In genomic region chrX:9441512-9441911, ce11 we compare ENCODE assay signal across 8 worm cellular contexts.
A peak's percentile ranks its signal among the peaks of the same experiment; 100 is the strongest.
TF ChIP-seq lines count a peak whose summit lies in the region.

memb-1 (minus strand) TSS chrX:9441571.

TF ChIP-seq in whole organism, L1 larva, 84 proteins besides CTCF, POLR2A, EP300 and RAD21 (continues in another document):
- TF ChIP-seq ceh-90 (tag; optimal IDR thresholded peaks at IDR 0.05; lab: Kevin White, UChicago): no peak
- no peak for TF ChIP-seq nhr-19 (GFP tag; conservative IDR thresholded peaks at IDR 0.05; lab: Robert Waterston, UW)
- TF ChIP-seq pag-3 (tag; optimal IDR thresholded peaks at IDR 0.05; lab: Kevin White, UChicago; ENCODE audit: borderline replicate concordance, insufficient read depth): no peak
- TF ChIP-seq rnt-1 (tag; optimal IDR thresholded peaks at IDR 0.05; lab: Kevin White, UChicago): peak; percentile 70
- TF ChIP-seq blmp-1 (tag; optimal IDR thresholded peaks at IDR 0.05; lab: Kevin White, UChicago): peak; percentile 78
- TF ChIP-seq aha-1 (tag; optimal IDR thresholded peaks at IDR 0.05; lab: Kevin White, UChicago): no peak
- TF ChIP-seq lin-15B (tag; optimal IDR thresholded peaks at IDR 0.05; lab: Kevin White, UChicago): no peak
- no peak for TF ChIP-seq mab-9 (GFP tag; IDR thresholded peaks at IDR 0.05; lab: Robert Waterston, UW)
- peak; percentile 66 for TF ChIP-seq C16A3.4 (tag; optimal IDR thresholded peaks at IDR 0.05; lab: Kevin White, UChicago)
- TF ChIP-seq zip-4 (GFP tag; optimal IDR thresholded peaks at IDR 0.05; lab: Kevin White, UChicago): no peak
- TF ChIP-seq elt-2 (tag; optimal IDR thresholded peaks at IDR 0.05; lab: Kevin White, UChicago): no peak

TF ChIP-seq in whole organism, L2 larva, 48 proteins besides CTCF, POLR2A, EP300 and RAD21 (continues in another document):
- TF ChIP-seq lsy-2 (tag; optimal IDR thresholded peaks at IDR 0.05; lab: Kevin White, UChicago) (peak in 1 of 2 experiments; percentile 72), unc-55 (GFP tag; optimal IDR thresholded peaks at IDR 0.05; lab: Kevin White, UChicago) (peak; percentile 81), ztf-4 (tag; optimal IDR thresholded peaks at IDR 0.05; lab: Kevin White, UChicago) (no peak), fos-1 (tag; optimal IDR thresholded peaks at IDR 0.05; lab: Kevin White, UChicago) (peak; percentile 93), peb-1 (tag; optimal IDR thresholded peaks at IDR 0.05; lab: Kevin White, UChicago) (no peak), ama-1 (optimal IDR thresholded peaks at IDR 0.05; lab: Kevin White, UChicago) (no peak), aly-2 (tag; optimal IDR thresholded peaks at IDR 0.05; lab: Kevin White, UChicago) (no peak), lin-39 (tag; optimal IDR thresholded peaks at IDR 0.05; lab: Kevin White, UChicago) (no peak), crh-2 (tag; optimal IDR thresholded peaks at IDR 0.05; lab: Kevin White, UChicago) (peak; percentile 90), nhr-10 (tag; optimal IDR thresholded peaks at IDR 0.05; lab: Kevin White, UChicago) (no peak), sem-4 (tag; optimal IDR thresholded peaks at IDR 0.05; lab: Kevin White, UChicago) (peak; percentile 54), lin-11 (tag; optimal IDR thresholded peaks at IDR 0.05; lab: Kevin White, UChicago) (peak; percentile 10)

TF ChIP-seq in whole organism, L3 larva, 47 proteins besides CTCF, POLR2A, EP300 and RAD21 (continues in another document):
- TF ChIP-seq egl-27 (tag; optimal IDR thresholded peaks at IDR 0.05; lab: Kevin White, UChicago): peak; percentile 21
- TF ChIP-seq fos-1 (tag; optimal IDR thresholded peaks at IDR 0.05; lab: Kevin White, UChicago): peak; percentile 33
- TF ChIP-seq ztf-4 (tag; optimal IDR thresholded peaks at IDR 0.05; lab: Kevin White, UChicago): no peak
- TF ChIP-seq hmg-11 (tag; optimal IDR thresholded peaks at IDR 0.05; lab: Kevin White, UChicago): peak; percentile 77
- peak; percentile 1 for TF ChIP-seq fkh-2 (tag; optimal IDR thresholded peaks at IDR 0.05; lab: Kevin White, UChicago)
- TF ChIP-seq lin-39 (tag; optimal IDR thresholded peaks at IDR 0.05; lab: Kevin White, UChicago): peak; percentile 73
- no peak for TF ChIP-seq ama-1 (optimal IDR thresholded peaks at IDR 0.05; lab: Kevin White, UChicago)
- peak; percentile 83 for TF ChIP-seq pha-4 (tag; optimal IDR thresholded peaks at IDR 0.05; lab: Kevin White, UChicago)
- TF ChIP-seq egl-5 (tag; optimal IDR thresholded peaks at IDR 0.05; lab: Kevin White, UChicago): peak; percentile 67
- peak; percentile 70 for TF ChIP-seq R02D3.7 (tag; optimal IDR thresholded peaks at IDR 0.05; lab: Kevin White, UChicago)
- no peak for TF ChIP-seq zag-1 (tag; optimal IDR thresholded peaks at IDR 0.05; lab: Kevin White, UChicago)
- TF ChIP-seq nhr-25 (tag; optimal IDR thresholded peaks at IDR 0.05; lab: Kevin White, UChicago): peak; percentile 84

TF ChIP-seq in whole organism, L4 larva, 104 proteins besides CTCF, POLR2A, EP300 and RAD21 (continues in another document):
- TF ChIP-seq lsy-2 (tag; optimal IDR thresholded peaks at IDR 0.05; lab: Kevin White, UChicago): no peak
- no peak for TF ChIP-seq aly-2 (tag; optimal IDR thresholded peaks at IDR 0.05; lab: Kevin White, UChicago)
- peak; percentile 38 for TF ChIP-seq nhr-11 (tag; optimal IDR thresholded peaks at IDR 0.05; lab: Kevin White, UChicago)
- peak; percentile 70 for TF ChIP-seq dve-1 (tag; optimal IDR thresholded peaks at IDR 0.05; lab: Kevin White, UChicago; ENCODE audit: insufficient read depth)
- peak; percentile 36 for TF ChIP-seq nhr-6 (tag; optimal IDR thresholded peaks at IDR 0.05; lab: Kevin White, UChicago)
- TF ChIP-seq ctbp-1 (GFP tag; IDR thresholded peaks at IDR 0.05; lab: Robert Waterston, UW): no peak
- no peak for TF ChIP-seq F37D6.2 (tag; optimal IDR thresholded peaks at IDR 0.05; lab: Kevin White, UChicago)
- TF ChIP-seq mes-2 (tag; optimal IDR thresholded peaks at IDR 0.05; lab: Kevin White, UChicago; ENCODE audit: poor library complexity, severe bottlenecking): peak; percentile 91
- TF ChIP-seq dpl-1 (GFP tag; optimal IDR thresholded peaks at IDR 0.05; lab: Kevin White, UChicago): peak; percentile 31
- no peak for TF ChIP-seq lir-3 (tag; optimal IDR thresholded peaks at IDR 0.05; lab: Kevin White, UChicago)
- TF ChIP-seq rbr-2 (tag; optimal IDR thresholded peaks at IDR 0.05; lab: Kevin White, UChicago): peak; percentile 58
- TF ChIP-seq zag-1 (tag; optimal IDR thresholded peaks at IDR 0.05; lab: Kevin White, UChicago): no peak

TF ChIP-seq in whole organism, late embryonic, 69 proteins besides CTCF, POLR2A, EP300 and RAD21 (continues in another document):
- TF ChIP-seq ama-1 (optimal IDR thresholded peaks at IDR 0.05; lab: Kevin White, UChicago) (no peak), tbx-7 (tag; optimal IDR thresholded peaks at IDR 0.05; lab: Kevin White, UChicago) (no peak), pqm-1 (tag; optimal IDR thresholded peaks at IDR 0.05; lab: Kevin White, UChicago) (no peak), ceh-14 (tag; optimal IDR thresholded peaks at IDR 0.05; lab: Kevin White, UChicago) (peak; percentile 2), ceh-34 (tag; optimal IDR thresholded peaks at IDR 0.05; lab: Kevin White, UChicago) (peak; percentile 7), ceh-24 (tag; optimal IDR thresholded peaks at IDR 0.05; lab: Kevin White, UChicago) (no peak), fkh-10 (GFP tag; optimal IDR thresholded peaks at IDR 0.05; lab: Kevin White, UChicago) (no peak), unc-3 (GFP tag; conservative IDR thresholded peaks at IDR 0.05; lab: Robert Waterston, UW) (no peak), unc-3 (tag; optimal IDR thresholded peaks at IDR 0.05; lab: Kevin White, UChicago) (no peak), unc-42 (tag; optimal IDR thresholded peaks at IDR 0.05; lab: Kevin White, UChicago) (peak; percentile 42), tbx-2 (tag; optimal IDR thresholded peaks at IDR 0.05; lab: Kevin White, UChicago) (peak; percentile 29), C08G9.2 (tag; optimal IDR thresholded peaks at IDR 0.05; lab: Kevin White, UChicago) (peak; percentile 47), ceh-31 (tag; optimal IDR thresholded peaks at IDR 0.05; lab: Kevin White, UChicago) (peak; percentile 63)

TF ChIP-seq in whole organism, midembryonic, 9 proteins besides CTCF, POLR2A, EP300 and RAD21:
- no peak for TF ChIP-seq med-1 (GFP tag; optimal IDR thresholded peaks at IDR 0.05; lab: Kevin White, UChicago; ENCODE audit: insufficient read depth)
- TF ChIP-seq cog-1 (tag; optimal IDR thresholded peaks at IDR 0.05; lab: Kevin White, UChicago): peak; percentile 32

TF ChIP-seq in whole organism, mixed stage, embryonic, 35 proteins besides CTCF, POLR2A, EP300 and RAD21:
- peak; percentile 38 for TF ChIP-seq ces-1 (GFP tag; optimal IDR thresholded peaks at IDR 0.05; lab: Kevin White, UChicago)
- peak; percentile 52 for TF ChIP-seq drap-1 (GFP tag; optimal IDR thresholded peaks at IDR 0.05; lab: Kevin White, UChicago)
- TF ChIP-seq mls-2 (tag; optimal IDR thresholded peaks at IDR 0.05; lab: Kevin White, UChicago): peak; percentile 20
- peak; percentile 55 for TF ChIP-seq zip-8 (tag; optimal IDR thresholded peaks at IDR 0.05; lab: Kevin White, UChicago)
- TF ChIP-seq sptf-1 (tag; optimal IDR thresholded peaks at IDR 0.05; lab: Kevin White, UChicago): peak; percentile 47
- peak; percentile 15 for TF ChIP-seq lsy-2 (tag; optimal IDR thresholded peaks at IDR 0.05; lab: Kevin White, UChicago)
- TF ChIP-seq ham-2 (GFP tag; optimal IDR thresholded peaks at IDR 0.05; lab: Kevin White, UChicago): no peak
- TF ChIP-seq mep-1 (tag; optimal IDR thresholded peaks at IDR 0.05; lab: Kevin White, UChicago): peak; percentile 80
- no peak for TF ChIP-seq unc-39 (tag; optimal IDR thresholded peaks at IDR 0.05; lab: Kevin White, UChicago)
- peak; percentile 65 for TF ChIP-seq pha-4 (tag; optimal IDR thresholded peaks at IDR 0.05; lab: Kevin White, UChicago)
- no peak for TF ChIP-seq ceh-83 (GFP tag; optimal IDR thresholded peaks at IDR 0.05; lab: Kevin White, UChicago)
- no peak for TF ChIP-seq sem-2 (GFP tag; optimal IDR thresholded peaks at IDR 0.05; lab: Kevin White, UChicago)
- TF ChIP-seq lin-13 (tag; optimal IDR thresholded peaks at IDR 0.05; lab: Kevin White, UChicago): peak; percentile 3
- TF ChIP-seq blmp-1 (tag; optimal IDR thresholded peaks at IDR 0.05; lab: Kevin White, UChicago): no peak
TF ChIP-seq in whole organism, mixed stage, embryonic: peak in this region for 9.

TF ChIP-seq in whole organism, young adult, 124 proteins besides CTCF, POLR2A, EP300 and RAD21 (continues in another document):
- TF ChIP-seq F10E7.11 (tag; optimal IDR thresholded peaks at IDR 0.05; lab: Kevin White, UChicago) (no peak), attf-5 (GFP tag; optimal IDR thresholded peaks at IDR 0.05; lab: Kevin White, UChicago) (no peak), rpc-1 (optimal IDR thresholded peaks at IDR 0.05; lab: Kevin White, UChicago) (no peak), rpc-1 (tag; optimal IDR thresholded peaks at IDR 0.05; lab: Kevin White, UChicago) (no peak), T07F8.4 (tag; optimal IDR thresholded peaks at IDR 0.05; lab: Kevin White, UChicago) (no peak), unc-62 (GFP tag; optimal IDR thresholded peaks at IDR 0.05; lab: Kevin White, UChicago) (no peak), bed-2 (GFP tag; IDR thresholded peaks at IDR 0.05; lab: Robert Waterston, UW) (no peak), aptf-3 (GFP tag; IDR thresholded peaks at IDR 0.05; lab: Robert Waterston, UW) (no peak), ztf-6 (GFP tag; IDR thresholded peaks at IDR 0.05; lab: Robert Waterston, UW) (no peak), F33H1.4 (GFP tag; IDR thresholded peaks at IDR 0.05; lab: Robert Waterston, UW) (no peak), F39B2.1 (GFP tag; IDR thresholded peaks at IDR 0.05; lab: Robert Waterston, UW) (no peak), unc-130 (GFP tag; optimal IDR thresholded peaks at IDR 0.05; lab: Kevin White, UChicago) (no peak), chd-7 (tag; optimal IDR thresholded peaks at IDR 0.05; lab: Kevin White, UChicago) (no peak), ceh-40 (GFP tag; IDR thresholded peaks at IDR 0.05; lab: Robert Waterston, UW) (no peak), tlf-1 (GFP tag; optimal IDR thresholded peaks at IDR 0.05; lab: Kevin White, UChicago) (no peak), ceh-91 (GFP tag; IDR thresholded peaks at IDR 0.05; lab: Robert Waterston, UW) (no peak), ceh-79 (tag; optimal IDR thresholded peaks at IDR 0.05; lab: Kevin White, UChicago) (no peak), nhr-80 (tag; optimal IDR thresholded peaks at IDR 0.05; lab: Kevin White, UChicago) (peak; percentile 64), lin-40 (tag; optimal IDR thresholded peaks at IDR 0.05; lab: Kevin White, UChicago) (peak; percentile 60), F57C9.4 (tag; optimal IDR thresholded peaks at IDR 0.05; lab: Kevin White, UChicago) (no peak), atf-7 (tag; optimal IDR thresholded peaks at IDR 0.05; lab: Kevin White, UChicago) (peak; percentile 80), nhr-90 (tag; optimal IDR thresholded peaks at IDR 0.05; lab: Kevin White, UChicago) (no peak), Y56A3A.18 (GFP tag; IDR thresholded peaks at IDR 0.05; lab: Robert Waterston, UW) (no peak), lin-35 (GFP tag; optimal IDR thresholded peaks at IDR 0.05; lab: Kevin White, UChicago) (peak in 1 of 3 experiments; percentile 47), snpc-1.3 (tag; optimal IDR thresholded peaks at IDR 0.05; lab: Kevin White, UChicago; ENCODE audit: insufficient read depth) (no peak), K11D2.4 (GFP tag; IDR thresholded peaks at IDR 0.05; lab: Robert Waterston, UW) (no peak)
